Worm (Caenorhabditis elegans) whole organism, midembryonic: ENCODE data around the gene T28F3.5.

Experiments used
- T22C8.4 ChIP-seq: fragments of 200-800 bp; sonication (Bioruptor generic); IDR thresholded peaks from 2 replicates; pipeline ENCODE4 v1.3.6; 2022; ENCODE audit warnings: missing genetic modification characterization, missing compliant biosample characterization
- cog-1 ChIP-seq: sonication (generic microtip); optimal IDR thresholded peaks from 2 replicates; lab custom pipeline; 2016; ENCODE audit warnings: missing genetic modification characterization, missing compliant biosample characterization
- flt-1 ChIP-seq: fragments of 200-800 bp; sonication (Bioruptor generic); IDR thresholded peaks from 2 replicates; pipeline ENCODE4 v1.3.6; 2022; ENCODE audit warnings: missing genetic modification characterization, missing compliant biosample characterization
- klf-2 ChIP-seq: fragments of 200-800 bp; sonication (Bioruptor generic); conservative IDR thresholded peaks from 2 replicates; pipeline ENCODE4 v1.3.6; 2022; ENCODE audit warnings: missing genetic modification reagents, missing genetic modification characterization, missing compliant biosample characterization
- med-1 ChIP-seq: sonication (generic microtip); optimal IDR thresholded peaks from 2 replicates; lab custom pipeline; 2017; ENCODE audit warnings: missing genetic modification characterization, mild to moderate bottlenecking, missing compliant biosample characterization, antibody characterized with exemption, missing genetic modification reagents; ENCODE audit not compliant: insufficient read depth
- ref-1 ChIP-seq: fragments of 200-800 bp; sonication (Bioruptor generic); conservative IDR thresholded peaks from 2 replicates; pipeline ENCODE4 v1.3.6; 2022; ENCODE audit warnings: missing genetic modification reagents, missing genetic modification characterization, missing compliant biosample characterization
- tab-1 ChIP-seq: fragments of 200-800 bp; sonication (Bioruptor generic); IDR thresholded peaks from 2 replicates; pipeline ENCODE4 v1.3.6; 2022; ENCODE audit warnings: missing genetic modification characterization, missing compliant biosample characterization
- ztf-23 ChIP-seq: fragments of 200-800 bp; sonication (Bioruptor generic); IDR thresholded peaks from 2 replicates; pipeline ENCODE4 v1.3.6; 2022; ENCODE audit warnings: missing genetic modification reagents, missing genetic modification characterization, missing compliant biosample characterization
- ztf-29 ChIP-seq: fragments of 200-800 bp; sonication (Bioruptor generic); IDR thresholded peaks from 2 replicates; pipeline ENCODE4 v1.3.6; 2022; ENCODE audit warnings: missing genetic modification reagents, missing genetic modification characterization, missing compliant biosample characterization

T28F3.5 gene

ce11 chrIV:17294489-17294888 lies at the start of gene T28F3.5:
Gene T28F3.5 (plus strand): TSS chrIV:17294789.
- no peak for TF ChIP-seq med-1 (GFP tag; lab: Kevin White, UChicago)
- no peak for TF ChIP-seq cog-1 (tag; lab: Kevin White, UChicago)
- no peak for TF ChIP-seq tab-1 (GFP tag; lab: Robert Waterston, UW)
- no peak for TF ChIP-seq ztf-23 (GFP tag; lab: Robert Waterston, UW)
- TF ChIP-seq ztf-29 (GFP tag; lab: Robert Waterston, UW) = no peak
- no peak for TF ChIP-seq T22C8.4 (GFP tag; lab: Robert Waterston, UW)
- no peak for TF ChIP-seq flt-1 (GFP tag; lab: Robert Waterston, UW)
- no peak for TF ChIP-seq ref-1
- TF ChIP-seq klf-2 (GFP tag; lab: Robert Waterston, UW) = no peak

- TF ChIP-seq flt-1 (GFP tag; lab: Robert Waterston, UW) (no peak), cog-1 (tag; lab: Kevin White, UChicago) (no peak), med-1 (GFP tag; lab: Kevin White, UChicago) (no peak)
Measured at ce11 chrIV:17245200-17245599, 49.4 kb upstream of the T28F3.5 start, which contains the start of gene ZK550.2. Gene ZK550.2 (plus strand): TSS chrIV:17245584.

- no peak for TF ChIP-seq T22C8.4 (GFP tag; lab: Robert Waterston, UW)
- TF ChIP-seq klf-2 (GFP tag; lab: Robert Waterston, UW) = no peak
- no peak for TF ChIP-seq med-1 (GFP tag; lab: Kevin White, UChicago)
- TF ChIP-seq ref-1 = no peak
- TF ChIP-seq flt-1 (GFP tag; lab: Robert Waterston, UW) = no peak
- TF ChIP-seq cog-1 (tag; lab: Kevin White, UChicago) = no peak
- TF ChIP-seq ztf-23 (GFP tag; lab: Robert Waterston, UW) = no peak
- TF ChIP-seq tab-1 (GFP tag; lab: Robert Waterston, UW) = no peak
- no peak for TF ChIP-seq ztf-29 (GFP tag; lab: Robert Waterston, UW)
Measured at ce11 chrIV:17247184-17247583, 47.4 kb upstream of the T28F3.5 start.

- TF ChIP-seq med-1 (GFP tag; lab: Kevin White, UChicago) (no peak), ref-1 (no peak), klf-2 (GFP tag; lab: Robert Waterston, UW) (no peak), ztf-29 (GFP tag; lab: Robert Waterston, UW) (no peak), flt-1 (GFP tag; lab: Robert Waterston, UW) (no peak), ztf-23 (GFP tag; lab: Robert Waterston, UW) (no peak), T22C8.4 (GFP tag; lab: Robert Waterston, UW) (no peak), cog-1 (tag; lab: Kevin White, UChicago) (no peak), tab-1 (GFP tag; lab: Robert Waterston, UW) (no peak)
Measured at ce11 chrIV:17248538-17248937, 46.1 kb upstream of the T28F3.5 start.

ce11 chrIV:17249691-17250181 lies 44.9 kb upstream of the T28F3.5 start, which contains the start of gene eelo-2:
Gene eelo-2 (plus strand): TSS chrIV:17250131.
- TF ChIP-seq ztf-23 (GFP tag; lab: Robert Waterston, UW) = peak; percentile 84
- TF ChIP-seq cog-1 (tag; lab: Kevin White, UChicago) = peak; percentile 81
- TF ChIP-seq flt-1 (GFP tag; lab: Robert Waterston, UW) = peak; percentile 86
- no peak; the same call in 1 of the 2 replicates for TF ChIP-seq tab-1 (GFP tag; lab: Robert Waterston, UW)
- TF ChIP-seq ref-1 = no peak
- peak; percentile 70 for TF ChIP-seq ztf-29 (GFP tag; lab: Robert Waterston, UW)
- TF ChIP-seq med-1 (GFP tag; lab: Kevin White, UChicago) = no peak
- no peak for TF ChIP-seq klf-2 (GFP tag; lab: Robert Waterston, UW)
- no peak for TF ChIP-seq T22C8.4 (GFP tag; lab: Robert Waterston, UW)

ce11 chrIV:17253435-17253834 lies 41.2 kb upstream of the T28F3.5 start:
- TF ChIP-seq ztf-23 (GFP tag; lab: Robert Waterston, UW) (no peak), ztf-29 (GFP tag; lab: Robert Waterston, UW) (no peak), tab-1 (GFP tag; lab: Robert Waterston, UW) (no peak), flt-1 (GFP tag; lab: Robert Waterston, UW) (no peak), ref-1 (no peak), klf-2 (GFP tag; lab: Robert Waterston, UW) (no peak), cog-1 (tag; lab: Kevin White, UChicago) (no peak), med-1 (GFP tag; lab: Kevin White, UChicago) (no peak), T22C8.4 (GFP tag; lab: Robert Waterston, UW) (no peak)

ce11 chrIV:17255001-17255400 lies 39.6 kb upstream of the T28F3.5 start, which contains the start of gene gtf-2E1:
Gene gtf-2E1 (plus strand): TSS chrIV:17255301.
- TF ChIP-seq ztf-29 (GFP tag; lab: Robert Waterston, UW) (no peak), cog-1 (tag; lab: Kevin White, UChicago) (no peak), tab-1 (GFP tag; lab: Robert Waterston, UW) (no peak), med-1 (GFP tag; lab: Kevin White, UChicago) (no peak), klf-2 (GFP tag; lab: Robert Waterston, UW) (no peak), ztf-23 (GFP tag; lab: Robert Waterston, UW) (no peak), ref-1 (no peak), flt-1 (GFP tag; lab: Robert Waterston, UW) (no peak), T22C8.4 (GFP tag; lab: Robert Waterston, UW) (no peak)

- TF ChIP-seq tab-1 (GFP tag; lab: Robert Waterston, UW) (no peak), cog-1 (tag; lab: Kevin White, UChicago) (no peak), ztf-29 (GFP tag; lab: Robert Waterston, UW) (no peak), ref-1 (no peak), ztf-23 (GFP tag; lab: Robert Waterston, UW) (no peak), flt-1 (GFP tag; lab: Robert Waterston, UW) (no peak), med-1 (GFP tag; lab: Kevin White, UChicago) (no peak), T22C8.4 (GFP tag; lab: Robert Waterston, UW) (no peak), klf-2 (GFP tag; lab: Robert Waterston, UW) (no peak)
Measured at ce11 chrIV:17258824-17259223, 35.8 kb upstream of the T28F3.5 start.

- TF ChIP-seq T22C8.4 (GFP tag; lab: Robert Waterston, UW) (no peak), flt-1 (GFP tag; lab: Robert Waterston, UW) (no peak), ztf-23 (GFP tag; lab: Robert Waterston, UW) (no peak), tab-1 (GFP tag; lab: Robert Waterston, UW) (no peak), med-1 (GFP tag; lab: Kevin White, UChicago) (no peak), ref-1 (no peak), cog-1 (tag; lab: Kevin White, UChicago) (no peak), klf-2 (GFP tag; lab: Robert Waterston, UW) (no peak)
Measured at ce11 chrIV:17259310-17259709, 35.3 kb upstream of the T28F3.5 start, which contains the start of gene phyh-1. Gene phyh-1 (minus strand): TSS chrIV:17259410.
